Worm (Caenorhabditis elegans) whole organism, early embryonic: ENCODE measurements around the gene T07F12.1.

Experiments used
- B0310.2 ChIP-seq: sonication (generic microtip); optimal IDR thresholded peaks from 2 replicates; lab custom pipeline; 2016; ENCODE audit warnings: mild to moderate bottlenecking, missing genetic modification characterization, missing compliant biosample characterization
- F13C5.2 ChIP-seq: sonication (generic microtip); optimal IDR thresholded peaks from 2 replicates; lab custom pipeline; 2017; ENCODE audit warnings: mild to moderate bottlenecking, missing genetic modification characterization, inconsistent platforms, missing compliant biosample characterization
- ama-1 ChIP-seq: fragments of 150-350 bp; optimal IDR thresholded peaks from 2 replicates; lab custom pipeline; 2014
- ceh-13 ChIP-seq: fragments of 200-800 bp; sonication (Bioruptor generic); optimal IDR thresholded peaks from 2 replicates; lab custom pipeline; 2018; ENCODE audit warnings: mild to moderate bottlenecking, missing genetic modification characterization, missing compliant biosample characterization
- flt-1 ChIP-seq: fragments of 200-800 bp; sonication (Bioruptor generic); IDR thresholded peaks from 2 replicates; pipeline ENCODE4 v1.3.6; 2022; ENCODE audit warnings: missing genetic modification characterization, missing compliant biosample characterization
- hmbx-1 ChIP-seq: sonication (generic microtip); optimal IDR thresholded peaks from 2 replicates; lab custom pipeline; 2016; ENCODE audit warnings: mild to moderate bottlenecking, missing genetic modification characterization, missing compliant biosample characterization
- hmg-4 ChIP-seq: fragments of 200-800 bp; sonication (Bioruptor generic); optimal IDR thresholded peaks from 2 replicates; lab custom pipeline; 2018; ENCODE audit warnings: mild to moderate bottlenecking, missing genetic modification characterization, missing compliant biosample characterization
- hnd-1 ChIP-seq: sonication (generic microtip); optimal IDR thresholded peaks from 2 replicates; lab custom pipeline; 2016; ENCODE audit warnings: missing genetic modification characterization, missing compliant biosample characterization
- sea-1 ChIP-seq: fragments of 200-800 bp; sonication (Bioruptor generic); conservative IDR thresholded peaks from 2 replicates; pipeline ENCODE4 v1.3.6; 2022; ENCODE audit warnings: missing genetic modification characterization, missing compliant biosample characterization
- tbx-11 ChIP-seq: fragments of 200-800 bp; sonication (Bioruptor generic); IDR thresholded peaks from 2 replicates; pipeline ENCODE4 v1.3.6; 2022; ENCODE audit warnings: missing genetic modification characterization, missing compliant biosample characterization
- tra-4 ChIP-seq: sonication (generic microtip); optimal IDR thresholded peaks from 2 replicates; lab custom pipeline; 2017; ENCODE audit warnings: missing genetic modification characterization, missing compliant biosample characterization

DNA sequence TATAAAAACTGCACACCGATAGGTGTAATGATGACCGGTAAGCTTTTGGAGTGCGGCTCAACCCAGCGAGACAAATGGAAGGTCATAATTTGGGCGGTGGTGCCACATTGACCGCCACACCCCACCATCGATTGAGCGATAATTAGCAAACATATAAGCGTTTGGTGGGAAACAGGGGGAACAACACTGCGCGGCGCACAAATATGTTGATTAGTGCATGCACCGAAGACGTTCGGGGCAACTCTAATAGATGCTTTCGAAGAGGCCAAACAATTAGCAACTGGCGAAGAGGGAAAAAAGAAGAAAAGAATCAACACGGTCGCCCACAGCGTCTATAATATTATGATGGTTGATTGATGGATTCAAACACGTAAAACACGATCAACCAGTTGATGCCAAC, 12.5 kb upstream of the T07F12.1 start:
- TF ChIP-seq B0310.2 (tag; lab: Kevin White, UChicago) (no peak), ama-1 (lab: Kevin White, UChicago) (no peak), F13C5.2 (no peak), sea-1 (GFP tag; lab: Robert Waterston, UW) (no peak), hmbx-1 (tag; lab: Kevin White, UChicago) (no peak), tra-4 (tag; lab: Kevin White, UChicago) (no peak), hmg-4 (GFP tag; lab: Kevin White, UChicago) (peak; percentile 54), ceh-13 (GFP tag; lab: Kevin White, UChicago) (no peak), tbx-11 (GFP tag; lab: Robert Waterston, UW) (no peak), hnd-1 (tag; lab: Kevin White, UChicago) (no peak), flt-1 (GFP tag; lab: Robert Waterston, UW) (no peak)
